Worm (Caenorhabditis elegans): ENCODE measurements around the gene F13A7.14.

F13A7.14 gene

DNA sequence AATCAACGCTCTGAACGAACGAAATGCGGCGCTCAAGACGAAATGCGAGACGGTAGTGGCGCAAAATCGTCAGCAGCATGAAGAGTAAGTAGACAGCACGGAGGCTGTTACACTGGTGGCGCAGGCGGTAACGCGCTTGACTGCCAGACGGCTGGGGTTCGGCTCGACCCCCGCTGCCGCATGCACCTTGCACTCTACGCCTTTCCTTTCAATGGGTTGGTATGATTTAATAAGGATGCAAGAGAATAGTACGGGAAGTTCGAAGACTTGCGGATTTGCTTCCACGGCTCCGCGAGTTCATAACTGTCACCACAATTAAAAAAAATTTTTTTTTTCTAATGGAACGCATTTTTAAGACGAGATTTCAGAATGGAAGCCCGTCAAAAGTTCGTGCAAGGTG is 31.7 kb upstream of the F13A7.14 start (continued):
- no peak for TF ChIP-seq tbx-9 (tag; optimal IDR thresholded peaks at IDR 0.05; ENCODE audit: borderline replicate concordance)
- TF ChIP-seq attf-5 (GFP tag; optimal IDR thresholded peaks at IDR 0.05), result peak; percentile 83
- peak; percentile 78 for TF ChIP-seq F10E7.11 (tag; optimal IDR thresholded peaks at IDR 0.05)
- TF ChIP-seq ccch-3 (GFP tag; optimal IDR thresholded peaks at IDR 0.05), result peak; percentile 32
- peak; percentile 88 for TF ChIP-seq ztf-28 (GFP tag; IDR thresholded peaks at IDR 0.05)
- peak; percentile 89 for TF ChIP-seq athp-1 (tag; optimal IDR thresholded peaks at IDR 0.05)
- peak; percentile 91 for TF ChIP-seq tbp1 (GFP tag; optimal IDR thresholded peaks at IDR 0.05)
- 0 out of 2 replicates have a peak, but pooled peaks have one; percentile 60 for TF ChIP-seq bed-2 (GFP tag; IDR thresholded peaks at IDR 0.05)
- no peak for TF ChIP-seq hlh-26 (GFP tag; conservative IDR thresholded peaks at IDR 0.05)
- TF ChIP-seq ceh-91 (GFP tag; IDR thresholded peaks at IDR 0.05), result 0 out of 2 replicates have a peak, but pooled peaks have one; percentile 52
- no peak for TF ChIP-seq unc-62 (GFP tag; optimal IDR thresholded peaks at IDR 0.05)
- peak; percentile 54 for TF ChIP-seq lsl-1 (GFP tag; optimal IDR thresholded peaks at IDR 0.05)
- TF ChIP-seq cebp-2 (GFP tag; IDR thresholded peaks at IDR 0.05), result peak; percentile 87
- TF ChIP-seq B0019.2 (GFP tag; conservative IDR thresholded peaks at IDR 0.05), result peak; percentile 26; the same call in 1 of the 2 replicates
- TF ChIP-seq nhr-27 (tag; optimal IDR thresholded peaks at IDR 0.05), result peak; percentile 67
- TF ChIP-seq ama-1 (optimal IDR thresholded peaks at IDR 0.05), result no peak
- peak; percentile 51 to 59 for TF ChIP-seq ama-1 (GFP tag; optimal IDR thresholded peaks at IDR 0.05)
- TF ChIP-seq rec-8 (tag; optimal IDR thresholded peaks at IDR 0.05), result peak; percentile 81 to 89
- peak; percentile 94 for TF ChIP-seq B0261.1 (tag; optimal IDR thresholded peaks at IDR 0.05)
- peak; percentile 45 for TF ChIP-seq gei-17 (GFP tag; optimal IDR thresholded peaks at IDR 0.05)
- peak; percentile 72 for TF ChIP-seq lin-40 (tag; optimal IDR thresholded peaks at IDR 0.05)
- no peak for TF ChIP-seq sdz-38 (tag; optimal IDR thresholded peaks at IDR 0.05)
- peak; percentile 70 for TF ChIP-seq sptf-2 (GFP tag; optimal IDR thresholded peaks at IDR 0.05)
- TF ChIP-seq let-526 (GFP tag; IDR thresholded peaks at IDR 0.05), result peak; percentile 70; the same call in 1 of the 2 replicates
- TF ChIP-seq Y56A3A.18 (GFP tag; IDR thresholded peaks at IDR 0.05), result peak; percentile 92
- peak; percentile 65 for TF ChIP-seq F49E8.2 (tag; optimal IDR thresholded peaks at IDR 0.05; ENCODE audit: insufficient read depth)
- TF ChIP-seq madf-6 (GFP tag; IDR thresholded peaks at IDR 0.05), result peak; percentile 64; the same call in 1 of the 2 replicates
- peak; percentile 12 for TF ChIP-seq efl-1 (GFP tag; optimal IDR thresholded peaks at IDR 0.05)
- no peak for TF ChIP-seq nfya-1 (tag; optimal IDR thresholded peaks at IDR 0.05; ENCODE audit: borderline replicate concordance, insufficient read depth)
- TF ChIP-seq madf-10 (tag; optimal IDR thresholded peaks at IDR 0.05), result peak; percentile 68
- peak; percentile 71 for TF ChIP-seq nhr-80 (tag; optimal IDR thresholded peaks at IDR 0.05)
- TF ChIP-seq lin-54 (GFP tag; optimal IDR thresholded peaks at IDR 0.05), result peak; percentile 76

DNA sequence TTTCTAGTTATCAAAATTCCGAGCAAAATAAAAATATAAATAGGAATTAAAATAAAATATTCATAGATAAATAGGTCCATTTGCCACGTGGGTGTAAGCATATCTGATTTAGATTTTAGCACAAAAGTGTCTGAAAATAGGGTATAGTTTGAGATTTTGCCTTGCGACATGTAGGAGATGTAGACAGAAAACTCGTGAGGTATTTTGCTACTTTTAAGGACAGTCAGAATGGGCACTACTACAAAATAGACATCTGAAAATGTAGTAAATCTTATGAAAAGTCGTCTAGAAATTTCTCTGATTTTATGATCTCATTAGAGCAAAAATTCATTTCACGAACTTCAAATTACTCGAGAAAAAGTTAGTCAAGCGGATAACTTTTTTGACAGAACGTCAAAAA is 27.0 kb upstream of the F13A7.14 start, which contains the start of gene srv-34:
srv-34 (minus strand) TSS at position 101 of the 400 bp plus-strand sequence.
- TF ChIP-seq lag-1 (GFP tag; IDR thresholded peaks at IDR 0.05) (no peak), rcor-1 (GFP tag; IDR thresholded peaks at IDR 0.05) (no peak), B0019.2 (GFP tag; conservative IDR thresholded peaks at IDR 0.05) (no peak), pbrm-1 (GFP tag; IDR thresholded peaks at IDR 0.05) (no peak)

DNA sequence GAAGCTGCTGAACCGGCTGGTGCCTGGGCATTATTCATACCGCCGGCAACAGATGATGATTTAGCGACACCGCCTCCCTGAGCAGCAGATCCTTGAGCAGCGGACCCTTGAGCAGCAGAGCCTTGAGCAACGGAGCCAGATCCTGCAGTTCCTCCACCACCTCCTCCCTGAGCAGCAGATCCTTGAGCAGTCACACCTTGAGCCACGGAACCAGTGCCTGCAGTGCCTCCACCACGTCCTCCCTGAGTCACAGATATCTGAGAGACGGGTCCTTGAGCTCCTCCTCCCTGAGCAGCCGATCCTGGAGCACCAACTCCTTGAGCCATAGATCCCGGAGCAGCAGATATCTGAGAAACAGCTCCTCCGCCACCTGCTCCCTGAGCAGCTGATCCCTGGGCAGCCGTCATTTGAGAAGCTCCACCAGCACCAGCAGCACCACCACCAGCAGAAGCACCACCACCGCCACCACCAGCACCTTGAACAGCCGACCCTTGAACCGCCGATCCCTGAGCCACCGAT is 25.2 kb upstream of the F13A7.14 start:
- TF ChIP-seq nhr-80 (tag; optimal IDR thresholded peaks at IDR 0.05) (no peak), egrh-3 (GFP tag; IDR thresholded peaks at IDR 0.05) (peak; percentile 93), ztf-28 (GFP tag; IDR thresholded peaks at IDR 0.05) (no peak), repo-1 (tag; optimal IDR thresholded peaks at IDR 0.05) (no peak), zfh-2 (GFP tag; conservative IDR thresholded peaks at IDR 0.05) (peak; percentile 86)

Measured in whole organism, young adult.